Worm (Caenorhabditis elegans): ENCODE measurements around the gene madf-5.

madf-5 gene

ce11 chrII:14528233-14528802, 45.1 kb upstream of the madf-5 start, which contains the start of the genes F57C2.5 and spat-1 (continued):
- TF ChIP-seq nhr-120 (GFP tag; IDR thresholded peaks at IDR 0.05) = no peak
- TF ChIP-seq ZK185.1 (tag; optimal IDR thresholded peaks at IDR 0.05; ENCODE audit: poor library complexity, severe bottlenecking) = no peak
- TF ChIP-seq madf-10 (tag; optimal IDR thresholded peaks at IDR 0.05) = peak; percentile 80
- no peak for TF ChIP-seq ceh-40 (GFP tag; IDR thresholded peaks at IDR 0.05)
- TF ChIP-seq lag-1 (GFP tag; IDR thresholded peaks at IDR 0.05) = no peak
- TF ChIP-seq pha-4 (tag; optimal IDR thresholded peaks at IDR 0.05) = no peak
- TF ChIP-seq sdz-38 (tag; optimal IDR thresholded peaks at IDR 0.05) = no peak
- peak; percentile 36 for TF ChIP-seq snpc-1.3 (tag; optimal IDR thresholded peaks at IDR 0.05; ENCODE audit: insufficient read depth)
- TF ChIP-seq xnd-1 (tag; optimal IDR thresholded peaks at IDR 0.05) = no peak
- 0 out of 2 replicates have a peak, but pooled peaks have one; percentile 10 for TF ChIP-seq rcor-1 (GFP tag; IDR thresholded peaks at IDR 0.05)
- TF ChIP-seq lin-35 (GFP tag; optimal IDR thresholded peaks at IDR 0.05) = no peak
- TF ChIP-seq him-1 (tag; optimal IDR thresholded peaks at IDR 0.05) = no peak
- peak; percentile 66 for TF ChIP-seq ccch-3 (GFP tag; optimal IDR thresholded peaks at IDR 0.05)
- TF ChIP-seq cebp-2 (GFP tag; IDR thresholded peaks at IDR 0.05) = no peak
- peak; percentile 24; the same call in 1 of the 2 replicates for TF ChIP-seq mcd-1 (GFP tag; IDR thresholded peaks at IDR 0.05)
- no peak for TF ChIP-seq T07F8.4 (tag; optimal IDR thresholded peaks at IDR 0.05)
- TF ChIP-seq lin-40 (tag; optimal IDR thresholded peaks at IDR 0.05) = peak; percentile 73
- no peak for TF ChIP-seq pbrm-1 (GFP tag; IDR thresholded peaks at IDR 0.05)
- no peak for TF ChIP-seq mxl-1 (tag; optimal IDR thresholded peaks at IDR 0.05)
- TF ChIP-seq ceh-58 (GFP tag; IDR thresholded peaks at IDR 0.05) = no peak
- TF ChIP-seq aptf-2 (GFP tag; conservative IDR thresholded peaks at IDR 0.05) = peak; percentile 78; the same call in 1 of the 2 replicates
- TF ChIP-seq nfya-1 (tag; optimal IDR thresholded peaks at IDR 0.05; ENCODE audit: borderline replicate concordance, insufficient read depth) = no peak
- TF ChIP-seq attf-5 (GFP tag; optimal IDR thresholded peaks at IDR 0.05) = peak; percentile 77
- no peak for TF ChIP-seq egl-44 (GFP tag; IDR thresholded peaks at IDR 0.05)
- TF ChIP-seq ztf-26 (tag; optimal IDR thresholded peaks at IDR 0.05) = no peak
- TF ChIP-seq hlh-12 (tag; optimal IDR thresholded peaks at IDR 0.05) = no peak
- TF ChIP-seq ztf-28 (GFP tag; IDR thresholded peaks at IDR 0.05) = peak; percentile 45; the same call in 1 of the 2 replicates
- TF ChIP-seq nhr-27 (tag; optimal IDR thresholded peaks at IDR 0.05) = no peak
- peak; percentile 44 for TF ChIP-seq tbp1 (GFP tag; optimal IDR thresholded peaks at IDR 0.05)
- TF ChIP-seq T26A5.8 (tag; optimal IDR thresholded peaks at IDR 0.05) = no peak
- TF ChIP-seq B0336.3 (GFP tag; IDR thresholded peaks at IDR 0.05) = 0 out of 2 replicates have a peak, but pooled peaks have one; percentile 23
- peak; percentile 59 for TF ChIP-seq ceh-27 (GFP tag; optimal IDR thresholded peaks at IDR 0.05)
- peak; percentile 12; the same call in 1 of the 2 replicates for TF ChIP-seq madf-8 (GFP tag; conservative IDR thresholded peaks at IDR 0.05)
- no peak for TF ChIP-seq hmg-20 (GFP tag; IDR thresholded peaks at IDR 0.05)
- no peak for TF ChIP-seq ets-4 (GFP tag; optimal IDR thresholded peaks at IDR 0.05)
- no peak for TF ChIP-seq sea-2 (GFP tag; IDR thresholded peaks at IDR 0.05)
- TF ChIP-seq mel-28 (tag; optimal IDR thresholded peaks at IDR 0.05; ENCODE audit: borderline replicate concordance) = no peak
- 0 out of 2 replicates have a peak, but pooled peaks have one; percentile 10 for TF ChIP-seq let-526 (GFP tag; IDR thresholded peaks at IDR 0.05)
- TF ChIP-seq F55B11.4 (tag; optimal IDR thresholded peaks at IDR 0.05; ENCODE audit: borderline replicate concordance, insufficient read depth) = no peak
- TF ChIP-seq ztf-6 (GFP tag; IDR thresholded peaks at IDR 0.05) = no peak
- no peak for TF ChIP-seq dpff-1 (tag; optimal IDR thresholded peaks at IDR 0.05)
- TF ChIP-seq snpc-4 (GFP tag; optimal IDR thresholded peaks at IDR 0.05) = no peak
- TF ChIP-seq snpc-4 (tag; optimal IDR thresholded peaks at IDR 0.05) = peak in 3 of 4 experiments; percentile 27 to 44 (median 40)
- TF ChIP-seq unc-62 (GFP tag; optimal IDR thresholded peaks at IDR 0.05) = no peak
